Worm (Caenorhabditis elegans) whole organism, young adult: Measurements from ENCODE around the gene Y66D12A.7.

Experiments
- ZK185.1 ChIP-seq: sonication (generic microtip); optimal IDR thresholded peaks from 2 replicates; lab custom pipeline; 2016; ENCODE audit warnings: mild to moderate bottlenecking, missing genetic modification characterization, missing compliant biosample characterization; ENCODE audit not compliant: poor library complexity, severe bottlenecking
- attf-6 ChIP-seq: fragments of 200-800 bp; sonication (Bioruptor generic); IDR thresholded peaks from 2 replicates; pipeline ENCODE4 v1.3.6; 2022; ENCODE audit warnings: missing genetic modification reagents, missing genetic modification characterization, missing compliant biosample characterization

DNA sequence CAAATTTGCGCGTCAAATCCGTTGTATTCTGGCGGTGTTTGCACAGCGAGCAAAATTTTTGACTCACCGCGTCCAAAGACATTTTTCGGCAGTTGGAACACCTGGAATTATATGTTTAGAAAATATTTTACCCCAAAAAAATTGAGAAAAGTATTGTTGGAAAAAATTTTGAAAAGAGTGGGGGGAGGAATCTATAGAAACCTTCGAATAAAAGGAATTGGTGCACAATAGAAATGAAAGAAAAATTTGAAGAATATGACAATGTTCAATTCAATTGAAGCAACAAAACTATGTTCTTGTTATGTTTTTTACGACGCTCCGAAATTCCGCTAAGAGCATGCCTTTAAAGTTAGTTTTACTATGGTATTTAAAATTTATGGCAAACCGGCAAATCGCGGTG, 49.1 kb upstream of the Y66D12A.7 start, which contains the start of gene Y66A7A.7:
- no peak for TF ChIP-seq attf-6 (GFP tag; lab: Robert Waterston, UW)
- TF ChIP-seq ZK185.1 (tag; lab: Kevin White, UChicago), result no peak
